Worm (Caenorhabditis elegans) whole organism, L4 larva: Measurements from ENCODE around the gene Y48G9A.11.

Experiments used
- D1046.2 ChIP-seq: fragments of 200-800 bp; sonication (Bioruptor generic); IDR thresholded peaks from 2 replicates; pipeline ENCODE4 v1.3.6; 2022; ENCODE audit warnings: missing genetic modification characterization, missing compliant biosample characterization
- F10B5.3 ChIP-seq: sonication (generic microtip); optimal IDR thresholded peaks from 2 replicates; lab custom pipeline; 2016; ENCODE audit warnings: mild to moderate bottlenecking, missing genetic modification characterization, missing compliant biosample characterization
- F49E8.2 ChIP-seq: sonication (generic microtip); optimal IDR thresholded peaks from 2 replicates; lab custom pipeline; 2016; ENCODE audit warnings: missing compliant biosample characterization, mild to moderate bottlenecking, missing genetic modification characterization, borderline replicate concordance
- T20F7.1 ChIP-seq: fragments of 200-800 bp; sonication (Bioruptor generic); optimal IDR thresholded peaks from 2 replicates; lab custom pipeline; 2018; ENCODE audit warnings: mild to moderate bottlenecking, missing genetic modification characterization, missing compliant biosample characterization
- T26A8.4 ChIP-seq: fragments of 200-800 bp; sonication (Bioruptor generic); IDR thresholded peaks from 2 replicates; pipeline ENCODE4 v1.3.6; 2022; ENCODE audit warnings: missing genetic modification characterization, missing compliant biosample characterization
- Y5F2A.4 ChIP-seq: fragments of 200-800 bp; sonication (Bioruptor generic); optimal IDR thresholded peaks from 2 replicates; lab custom pipeline; 2018; ENCODE audit warnings: mild to moderate bottlenecking, missing genetic modification characterization, missing compliant biosample characterization
- Y75B8A.6 ChIP-seq: fragments of 200-800 bp; sonication (Bioruptor generic); IDR thresholded peaks from 2 replicates; pipeline ENCODE4 v1.3.6; 2022; ENCODE audit warnings: missing genetic modification reagents, missing genetic modification characterization, missing compliant biosample characterization
- aha-1 ChIP-seq: fragments of 150-350 bp; peaks from one replicate; lab custom pipeline; 2014; ENCODE audit warnings: missing biosample characterization, missing genetic modification characterization
- ceh-20 ChIP-seq: fragments of 200-800 bp; sonication (Bioruptor generic); IDR thresholded peaks from 2 replicates; pipeline ENCODE4 v1.3.6; 2022; ENCODE audit warnings: missing genetic modification reagents, missing genetic modification characterization, missing compliant biosample characterization
- ceh-32 ChIP-seq: sonication (generic microtip); optimal IDR thresholded peaks from 2 replicates; lab custom pipeline; 2016; ENCODE audit warnings: mild to moderate bottlenecking, missing genetic modification characterization, missing compliant biosample characterization; ENCODE audit not compliant: poor library complexity
- ceh-44 ChIP-seq: fragments of 200-800 bp; sonication (Bioruptor generic); IDR thresholded peaks from 2 replicates; pipeline ENCODE4 v1.3.6; 2022; ENCODE audit warnings: missing genetic modification reagents, missing genetic modification characterization, missing compliant biosample characterization
- ceh-82 ChIP-seq: sonication (generic microtip); optimal IDR thresholded peaks from 2 replicates; lab custom pipeline; 2017; ENCODE audit warnings: missing biosample characterization, missing genetic modification characterization
- ces-1 ChIP-seq: fragments of 150-350 bp; sonication (generic microtip); optimal IDR thresholded peaks from 4 replicates; lab custom pipeline; 2014; ENCODE audit warnings: missing biosample characterization, missing genetic modification reagents, missing genetic modification characterization
- ctbp-1 ChIP-seq: fragments of 200-800 bp; sonication (Bioruptor generic); IDR thresholded peaks from 2 replicates; pipeline ENCODE4 v1.3.6; 2022; ENCODE audit warnings: missing genetic modification reagents, missing genetic modification characterization, missing compliant biosample characterization
- daf-12 ChIP-seq: fragments of 150-350 bp; optimal IDR thresholded peaks from 2 replicates; lab custom pipeline; 2014; ENCODE audit warnings: missing biosample characterization, missing genetic modification reagents, missing genetic modification characterization
- dmd-9 ChIP-seq: fragments of 200-800 bp; sonication (Bioruptor generic); IDR thresholded peaks from 2 replicates; pipeline ENCODE4 v1.3.6; 2022; ENCODE audit warnings: missing genetic modification reagents, missing genetic modification characterization, missing compliant biosample characterization
- egl-27 ChIP-seq: sonication (generic microtip); optimal IDR thresholded peaks from 3 replicates; lab custom pipeline; 2017; ENCODE audit warnings: missing biosample characterization, missing genetic modification reagents, missing genetic modification characterization
- hlh-11 ChIP-seq: fragments of 200-800 bp; sonication (Bioruptor generic); optimal IDR thresholded peaks from 2 replicates; lab custom pipeline; 2018; ENCODE audit warnings: mild to moderate bottlenecking, missing genetic modification characterization, missing compliant biosample characterization
- hmg-1.1 ChIP-seq: fragments of 200-800 bp; sonication (Bioruptor generic); IDR thresholded peaks from 2 replicates; pipeline ENCODE4 v1.3.6; 2022; ENCODE audit warnings: missing genetic modification reagents, missing genetic modification characterization, missing compliant biosample characterization
- lim-7 ChIP-seq: fragments of 200-800 bp; sonication (Bioruptor generic); IDR thresholded peaks from 2 replicates; pipeline ENCODE4 v1.3.6; 2022; ENCODE audit warnings: missing genetic modification characterization, missing compliant biosample characterization
- lin-1 ChIP-seq: fragments of 200-800 bp; sonication (Bioruptor generic); IDR thresholded peaks from 2 replicates; pipeline ENCODE4 v1.3.6; 2022; ENCODE audit warnings: missing genetic modification reagents, missing genetic modification characterization, missing compliant biosample characterization
- lin-38 ChIP-seq: fragments of 200-800 bp; sonication (Bioruptor generic); IDR thresholded peaks from 2 replicates; pipeline ENCODE4 v1.3.6; 2022; ENCODE audit warnings: missing genetic modification reagents, missing genetic modification characterization, missing compliant biosample characterization
- lir-3 ChIP-seq: sonication (generic microtip); optimal IDR thresholded peaks from 2 replicates; lab custom pipeline; 2016; ENCODE audit warnings: mild to moderate bottlenecking, missing genetic modification characterization, missing compliant biosample characterization
- lsy-2 ChIP-seq, 2 experiments: fragments of 150-350 bp in 1 of 2; sonication (generic microtip) in 1 of 2; optimal IDR thresholded peaks; 2 replicates each; lab custom pipeline; 2014 to 2017; ENCODE audit warnings: missing biosample characterization in 2 of 2, missing genetic modification characterization in 2 of 2
- mdl-1 ChIP-seq, 2 experiments: fragments of 150-350 bp in 1 of 2; sonication (generic microtip) in 1 of 2; optimal IDR thresholded peaks; 2 replicates each; lab custom pipeline; 2014 to 2017; ENCODE audit warnings: missing biosample characterization in 2 of 2, missing genetic modification characterization in 2 of 2
- mes-2 ChIP-seq: sonication (generic microtip); optimal IDR thresholded peaks from 2 replicates; lab custom pipeline; 2016; ENCODE audit warnings: missing genotype, mild to moderate bottlenecking, missing genetic modification characterization, missing compliant biosample characterization; ENCODE audit not compliant: poor library complexity, severe bottlenecking
- mxl-3 ChIP-seq: fragments of 200-800 bp; sonication (Bioruptor generic); optimal IDR thresholded peaks from 2 replicates; lab custom pipeline; 2018; ENCODE audit warnings: mild to moderate bottlenecking, missing genetic modification characterization, missing compliant biosample characterization
- nhr-10 ChIP-seq: fragments of 150-350 bp; optimal IDR thresholded peaks from 2 replicates; lab custom pipeline; 2014; ENCODE audit warnings: missing biosample characterization, missing genetic modification characterization
- nhr-102 ChIP-seq: sonication (generic microtip); optimal IDR thresholded peaks from 2 replicates; lab custom pipeline; 2016; ENCODE audit warnings: mild to moderate bottlenecking, missing genetic modification characterization, moderate library complexity, missing compliant biosample characterization
- nhr-25 ChIP-seq: sonication (generic microtip); optimal IDR thresholded peaks from 2 replicates; lab custom pipeline; 2017; ENCODE audit warnings: missing genetic modification characterization, mild to moderate bottlenecking, missing compliant biosample characterization, antibody characterized with exemption, moderate library complexity, borderline replicate concordance; ENCODE audit not compliant: insufficient read depth
- nhr-41 ChIP-seq: fragments of 200-800 bp; sonication (Bioruptor generic); IDR thresholded peaks from 2 replicates; pipeline ENCODE4 v1.3.6; 2022; ENCODE audit warnings: missing genetic modification reagents, missing genetic modification characterization, missing compliant biosample characterization
- nhr-42 ChIP-seq: fragments of 200-800 bp; sonication (Bioruptor generic); IDR thresholded peaks from 2 replicates; pipeline ENCODE4 v1.3.6; 2022; ENCODE audit warnings: missing genetic modification characterization, missing compliant biosample characterization
- nhr-48 ChIP-seq: sonication (generic microtip); optimal IDR thresholded peaks from 2 replicates; lab custom pipeline; 2016; ENCODE audit warnings: mild to moderate bottlenecking, missing genetic modification characterization, missing compliant biosample characterization
- nhr-6 ChIP-seq: fragments of 150-350 bp; optimal IDR thresholded peaks from 2 replicates; lab custom pipeline; 2014; ENCODE audit warnings: missing biosample characterization, missing genetic modification characterization
- nhr-77 ChIP-seq: fragments of 150-350 bp; optimal IDR thresholded peaks from 2 replicates; lab custom pipeline; 2014; ENCODE audit warnings: missing biosample characterization, missing genetic modification characterization
- php-3 ChIP-seq: fragments of 200-800 bp; sonication (Bioruptor generic); IDR thresholded peaks from 2 replicates; pipeline ENCODE4 v1.3.6; 2022; ENCODE audit warnings: missing genetic modification reagents, missing genetic modification characterization, missing compliant biosample characterization
- pqm-1 ChIP-seq: sonication (generic microtip); optimal IDR thresholded peaks from 2 replicates; lab custom pipeline; 2017; ENCODE audit warnings: missing biosample characterization, missing genetic modification characterization
- set-16 ChIP-seq: fragments of 200-800 bp; sonication (Bioruptor generic); IDR thresholded peaks from 2 replicates; pipeline ENCODE4 v1.3.6; 2022; ENCODE audit warnings: missing genetic modification reagents, missing genetic modification characterization, missing compliant biosample characterization
- spr-1 ChIP-seq: sonication (generic microtip); optimal IDR thresholded peaks from 2 replicates; lab custom pipeline; 2016; ENCODE audit warnings: mild to moderate bottlenecking, missing genetic modification characterization, missing compliant biosample characterization
- tra-1 ChIP-seq: fragments of 200-800 bp; sonication (Bioruptor generic); IDR thresholded peaks from 2 replicates; pipeline ENCODE4 v1.3.6; 2022; ENCODE audit warnings: missing genetic modification reagents, missing genetic modification characterization, missing compliant biosample characterization
- unc-130 ChIP-seq: sonication (generic microtip); optimal IDR thresholded peaks from 2 replicates; lab custom pipeline; 2016; ENCODE audit warnings: missing genetic modification reagents, missing genetic modification characterization, missing compliant biosample characterization
- unc-62 ChIP-seq, 3 experiments: fragments of 150-350 bp in 1 of 3; sonication (generic microtip); optimal IDR thresholded peaks in 2 of 3; peaks in 1 of 3; 1 replicate in 1 of 3; 2 replicates in 2 of 3; lab custom pipeline; 2014 to 2017; ENCODE audit warnings: missing biosample characterization in 3 of 3, missing genetic modification characterization in 3 of 3, missing genetic modification reagents in 3 of 3, missing genotype in 1 of 3
- zip-11 ChIP-seq: fragments of 200-800 bp; sonication (Bioruptor generic); IDR thresholded peaks from 2 replicates; pipeline ENCODE4 v1.3.6; 2022; ENCODE audit warnings: missing genetic modification characterization, missing compliant biosample characterization
- zip-2 ChIP-seq: fragments of 150-350 bp; optimal IDR thresholded peaks from 2 replicates; lab custom pipeline; 2014; ENCODE audit warnings: missing biosample characterization, missing genetic modification characterization
- ztf-11 ChIP-seq: fragments of 150-350 bp; optimal IDR thresholded peaks from 2 replicates; lab custom pipeline; 2014; ENCODE audit warnings: missing biosample characterization, missing genetic modification characterization

Gene Y48G9A.11

DNA sequence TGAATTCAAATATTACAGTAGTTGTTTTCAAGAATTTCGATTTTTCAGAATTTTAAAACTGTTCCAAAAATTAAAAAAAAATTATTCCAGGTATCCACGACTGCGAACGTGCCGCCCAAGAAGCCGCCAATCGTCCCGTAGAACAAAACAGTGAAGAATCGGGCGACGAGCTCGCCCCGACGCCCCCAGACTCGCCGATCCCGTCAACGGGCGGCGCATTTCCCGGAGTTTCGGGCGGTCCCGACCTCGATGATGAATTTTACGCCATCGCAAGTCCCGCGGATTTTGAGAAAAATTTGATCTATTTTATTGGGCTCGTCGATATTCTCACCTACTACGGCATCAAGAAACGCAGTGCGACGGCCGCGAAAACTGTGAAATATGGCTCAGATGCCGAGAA, 10.8 kb downstream of the Y48G9A.11 start:
- no peak for TF ChIP-seq ztf-11 (tag; lab: Kevin White, UChicago)
- no peak for TF ChIP-seq lir-3 (tag; lab: Kevin White, UChicago)
- no peak for TF ChIP-seq spr-1 (tag; lab: Kevin White, UChicago)
- TF ChIP-seq hlh-11 (tag; lab: Kevin White, UChicago): no peak
- no peak for TF ChIP-seq php-3 (GFP tag; lab: Robert Waterston, UW)
- no peak for TF ChIP-seq ceh-82 (tag; lab: Kevin White, UChicago)
- no peak for TF ChIP-seq zip-11
- TF ChIP-seq nhr-6: no peak
- no peak for TF ChIP-seq lin-38 (GFP tag; lab: Robert Waterston, UW)
- no peak for TF ChIP-seq nhr-25
- TF ChIP-seq set-16 (GFP tag; lab: Robert Waterston, UW): peak; percentile 79
- no peak for TF ChIP-seq nhr-102 (tag; lab: Kevin White, UChicago)
- no peak for TF ChIP-seq lim-7
- TF ChIP-seq lin-1 (GFP tag; lab: Robert Waterston, UW): no peak
- peak; percentile 75 for TF ChIP-seq aha-1
- no peak for TF ChIP-seq unc-62 (GFP tag; optimal IDR thresholded peaks at IDR 0.05 in 1 of 2; lab: Kevin White, UChicago)
- no peak for TF ChIP-seq unc-62 (tag; optimal IDR thresholded peaks at IDR 0.05; lab: Kevin White, UChicago)
- 0 out of 2 replicates have a peak, but pooled peaks have one; percentile 49 for TF ChIP-seq D1046.2
- TF ChIP-seq F10B5.3 (tag; lab: Kevin White, UChicago): no peak
- TF ChIP-seq egl-27: no peak
- TF ChIP-seq T26A8.4: no peak
- TF ChIP-seq nhr-10 (tag; lab: Kevin White, UChicago): no peak
- no peak for TF ChIP-seq Y75B8A.6 (GFP tag; lab: Robert Waterston, UW)

DNA sequence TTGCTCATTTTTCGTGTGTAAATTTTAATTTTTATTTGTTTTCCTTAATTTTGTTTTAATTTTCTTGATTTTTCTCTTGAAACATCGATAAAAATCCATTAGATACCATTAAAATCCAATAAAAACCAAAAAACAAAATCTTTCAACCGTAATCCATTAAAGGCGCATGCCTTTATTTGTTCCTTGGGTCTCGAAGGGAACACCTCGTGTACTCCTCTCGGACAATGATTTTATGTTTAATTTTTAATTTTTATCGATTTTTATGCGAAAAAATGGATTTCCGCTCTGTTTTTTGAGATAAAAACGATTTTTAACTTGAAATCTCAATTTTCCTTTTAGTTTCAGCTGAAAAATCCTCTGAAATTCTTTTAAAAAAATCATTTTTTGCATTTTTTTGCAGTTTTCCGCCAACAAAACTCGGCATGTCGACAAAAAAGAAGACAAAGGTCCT, 14.8 kb downstream of the Y48G9A.11 start, which contains the start of gene ppk-2:
ppk-2 (plus strand) TSS at position 401 of the 451 bp plus-strand sequence.
- TF ChIP-seq lin-38 (GFP tag; lab: Robert Waterston, UW) (peak; percentile 57), ceh-20 (GFP tag; lab: Robert Waterston, UW) (no peak), zip-2 (tag; lab: Kevin White, UChicago) (no peak), F49E8.2 (tag; lab: Kevin White, UChicago) (peak; percentile 67), mes-2 (tag; lab: Kevin White, UChicago) (peak; percentile 43), unc-130 (GFP tag; lab: Kevin White, UChicago) (peak; percentile 30), lsy-2 (tag; optimal IDR thresholded peaks at IDR 0.05; lab: Kevin White, UChicago) (peak in 1 of 2 experiments; percentile 49)

DNA sequence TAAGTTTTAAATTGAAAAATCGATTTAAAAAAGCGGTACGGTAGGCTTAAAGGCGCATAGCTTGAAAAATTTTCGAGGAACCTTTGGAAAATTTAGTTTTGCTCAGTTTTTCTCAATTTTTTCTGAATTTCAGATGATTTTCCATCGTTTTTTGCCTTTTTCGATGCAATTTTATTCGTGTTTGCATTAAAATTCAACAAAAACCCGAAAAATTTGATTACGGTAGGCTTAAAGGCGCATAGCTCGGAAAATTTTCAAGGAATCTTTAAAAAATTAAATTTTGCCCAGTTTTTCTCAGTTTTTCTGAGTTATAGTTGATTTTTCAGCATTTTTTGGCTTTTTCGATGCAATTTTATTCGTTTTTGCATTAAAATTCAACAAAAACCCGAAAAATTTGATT, 15.4 kb downstream of the Y48G9A.11 start:
- no peak for TF ChIP-seq ceh-20 (GFP tag; lab: Robert Waterston, UW)
- TF ChIP-seq, all 104 proteins: peak for 0

DNA sequence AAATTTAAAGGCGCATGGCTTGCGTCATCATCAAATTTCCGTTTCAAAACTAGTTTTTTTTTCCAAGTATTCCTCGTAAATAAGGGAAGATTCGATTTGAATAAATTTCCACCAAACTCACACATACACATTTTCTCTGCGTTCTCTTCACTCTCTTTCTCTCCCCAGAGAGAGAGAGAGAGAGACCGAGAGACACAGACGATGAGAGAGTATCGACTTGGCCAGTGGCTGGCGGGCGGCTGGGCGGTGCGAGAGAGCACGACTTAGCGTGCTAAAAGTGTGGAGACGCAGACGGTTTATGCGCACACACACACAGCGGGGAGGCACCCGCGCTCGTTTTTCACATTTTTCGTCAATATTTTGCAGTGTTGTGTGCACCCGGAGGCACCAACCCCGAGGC, 15.9 kb downstream of the Y48G9A.11 start:
- TF ChIP-seq ceh-32 (tag; lab: Kevin White, UChicago) (no peak), Y5F2A.4 (GFP tag; lab: Kevin White, UChicago) (no peak), daf-12 (no peak), T20F7.1 (no peak), ceh-44 (GFP tag; lab: Robert Waterston, UW) (no peak), hmg-1.1 (GFP tag; lab: Robert Waterston, UW) (peak; percentile 90), nhr-48 (tag; lab: Kevin White, UChicago) (peak; percentile 59), tra-1 (GFP tag; lab: Robert Waterston, UW) (no peak), zip-11 (no peak), nhr-41 (GFP tag; lab: Robert Waterston, UW) (no peak), unc-62 (GFP tag; optimal IDR thresholded peaks at IDR 0.05 in 1 of 2; lab: Kevin White, UChicago) (no peak), unc-62 (tag; optimal IDR thresholded peaks at IDR 0.05; lab: Kevin White, UChicago) (no peak), mdl-1 (tag; optimal IDR thresholded peaks at IDR 0.05; lab: Kevin White, UChicago) (peak in 1 of 2 experiments; percentile 66), ctbp-1 (peak; percentile 79), ceh-20 (GFP tag; lab: Robert Waterston, UW) (0 out of 2 replicates have a peak, but pooled peaks have one; percentile 27), ces-1 (GFP tag; lab: Kevin White, UChicago) (peak; percentile 90), dmd-9 (GFP tag; lab: Robert Waterston, UW) (0 out of 2 replicates have a peak, but pooled peaks have one; percentile 5), pqm-1 (no peak), mxl-3 (GFP tag; lab: Kevin White, UChicago) (no peak), nhr-42 (GFP tag; lab: Robert Waterston, UW) (no peak), nhr-77 (tag; lab: Kevin White, UChicago) (no peak), spr-1 (tag; lab: Kevin White, UChicago) (peak; percentile 21), lin-38 (GFP tag; lab: Robert Waterston, UW) (peak; percentile 64)
